Worm (Caenorhabditis elegans): ENCODE results near the gene clhm-1.

ce11 chrII:6918862-6919261, 48.1 kb upstream of the clhm-1 start, which contains the start of gene B0252.5:
- TF ChIP-seq lin-39 (tag; optimal IDR thresholded peaks at IDR 0.05) (no peak), skn-1 (tag; optimal IDR thresholded peaks at IDR 0.05) (no peak)

Data from whole organism, L2 larva.